Fruit fly (Drosophila melanogaster) whole organism, embryonic: Measurements from ENCODE around the gene CG31636.

Experiments used
- Bteb2 ChIP-seq: fragments of 200-800 bp; sonication (Bioruptor generic); optimal IDR thresholded peaks from 2 replicates; lab custom pipeline; 2016; ENCODE audit warnings: missing biosample characterization, missing genetic modification characterization
- CG11247 ChIP-seq: fragments of 200-800 bp; sonication (Bioruptor generic); IDR thresholded peaks from 2 replicates; pipeline ENCODE4 v1.3.6; 2022; ENCODE audit warnings: missing biosample characterization, missing genetic modification characterization
- CG12769 ChIP-seq: fragments of 200-800 bp; sonication (Bioruptor generic); optimal IDR thresholded peaks from 2 replicates; lab custom pipeline; 2019; ENCODE audit warnings: missing biosample characterization, mild to moderate bottlenecking, missing genetic modification characterization, moderate library complexity
- CG12942 ChIP-seq: fragments of 200-800 bp; sonication (Bioruptor generic); optimal IDR thresholded peaks from 3 replicates; lab custom pipeline; 2016; ENCODE audit warnings: missing biosample characterization, missing genetic modification characterization
- CG14050 ChIP-seq: fragments of 200-800 bp; sonication (Bioruptor generic); IDR thresholded peaks from 3 replicates; pipeline ENCODE4 v1.3.6; 2022; ENCODE audit warnings: missing biosample characterization, missing genetic modification characterization
- CG15479 ChIP-seq: fragments of 200-800 bp; sonication (Bioruptor generic); optimal IDR thresholded peaks from 3 replicates; lab custom pipeline; 2019; ENCODE audit warnings: missing biosample characterization, mild to moderate bottlenecking, missing genetic modification characterization, moderate library complexity
- CG1602 ChIP-seq: fragments of 200-800 bp; sonication (Bioruptor generic); optimal IDR thresholded peaks from 3 replicates; lab custom pipeline; 2016; ENCODE audit warnings: missing biosample characterization, missing genetic modification characterization
- CG17612 ChIP-seq: fragments of 200-800 bp; sonication (Bioruptor generic); IDR thresholded peaks from 2 replicates; pipeline ENCODE4 v1.3.6; 2022; ENCODE audit warnings: missing biosample characterization, missing genetic modification characterization
- CG17829 ChIP-seq: fragments of 200-800 bp; optimal IDR thresholded peaks from 2 replicates; lab custom pipeline; 2019; ENCODE audit warnings: missing biosample characterization, mild to moderate bottlenecking, missing genetic modification characterization, moderate library complexity
- CG17912 ChIP-seq: fragments of 200-800 bp; sonication (Bioruptor generic); optimal IDR thresholded peaks from 2 replicates; lab custom pipeline; 2018; ENCODE audit warnings: missing biosample characterization, mild to moderate bottlenecking, missing genetic modification characterization
- CG32767 ChIP-seq: fragments of 200-800 bp; sonication (Bioruptor generic); IDR thresholded peaks from 2 replicates; pipeline ENCODE4 v1.3.6; 2022; ENCODE audit warnings: missing biosample characterization, missing genetic modification characterization
- CG34422 ChIP-seq: fragments of 200-800 bp; sonication (Bioruptor generic); IDR thresholded peaks from 3 replicates; pipeline ENCODE4 v1.3.6; 2022; ENCODE audit warnings: missing biosample characterization, missing genetic modification characterization
- CG6654 ChIP-seq: fragments of 200-800 bp; sonication (Bioruptor generic); optimal IDR thresholded peaks from 2 replicates; lab custom pipeline; 2017; ENCODE audit warnings: missing biosample characterization, mild to moderate bottlenecking, missing genetic modification characterization
- CG9609 ChIP-seq: fragments of 200-800 bp; sonication (Bioruptor generic); optimal IDR thresholded peaks from 3 replicates; lab custom pipeline; 2016; ENCODE audit warnings: missing biosample characterization, missing genetic modification characterization
- Dbx ChIP-seq: fragments of 200-800 bp; sonication (Bioruptor generic); IDR thresholded peaks from 3 replicates; pipeline ENCODE4 v1.3.6; 2022; ENCODE audit warnings: missing biosample characterization, missing genetic modification characterization
- Dek ChIP-seq: fragments of 200-800 bp; sonication (Bioruptor generic); optimal IDR thresholded peaks from 3 replicates; lab custom pipeline; 2019; ENCODE audit warnings: missing biosample characterization, mild to moderate bottlenecking, missing genetic modification characterization, moderate library complexity
- Dfd ChIP-seq, 2 experiments: fragments of >200 bp; optimal IDR thresholded peaks; 2 replicates each; lab custom pipeline; 2017; ENCODE audit warnings: missing biosample characterization in 2 of 2, missing genetic modification characterization in 2 of 2
- Dll ChIP-seq: fragments of 200-800 bp; sonication (Bioruptor generic); IDR thresholded peaks from 4 replicates; pipeline ENCODE4 v1.3.6; 2022; ENCODE audit warnings: missing biosample characterization, missing genetic modification characterization; ENCODE audit not compliant: partially characterized antibody
- Dp ChIP-seq: fragments of 200-800 bp; sonication (Bioruptor generic); optimal IDR thresholded peaks from 2 replicates; lab custom pipeline; 2018; ENCODE audit warnings: missing biosample characterization, mild to moderate bottlenecking, missing genetic modification characterization, moderate library complexity
- Med ChIP-seq: fragments of 200-800 bp; sonication (Bioruptor generic); peaks from one replicate; lab custom pipeline; 2016; ENCODE audit warnings: missing biosample characterization, missing genetic modification characterization, mild to moderate bottlenecking, inconsistent platforms, moderate library complexity
- Nf-YB ChIP-seq: fragments of 200-800 bp; sonication (Bioruptor generic); optimal IDR thresholded peaks from 3 replicates; lab custom pipeline; 2019; ENCODE audit warnings: missing biosample characterization, mild to moderate bottlenecking, missing genetic modification characterization, moderate library complexity
- Oli ChIP-seq: fragments of 200-800 bp; sonication (Bioruptor generic); optimal IDR thresholded peaks from 2 replicates; lab custom pipeline; 2018; ENCODE audit warnings: missing biosample characterization, mild to moderate bottlenecking, missing genetic modification characterization, moderate library complexity
- PHDP ChIP-seq: fragments of 200-800 bp; sonication (Bioruptor generic); optimal IDR thresholded peaks from 3 replicates; lab custom pipeline; 2018; ENCODE audit warnings: missing biosample characterization, mild to moderate bottlenecking, missing genetic modification characterization, moderate library complexity
- Ptx1 ChIP-seq: fragments of 200-800 bp; sonication (Bioruptor generic); IDR thresholded peaks from 2 replicates; pipeline ENCODE4 v1.3.6; 2022; ENCODE audit warnings: missing biosample characterization, missing genetic modification characterization
- Spps ChIP-seq: fragments of 200-800 bp; sonication (Bioruptor generic); optimal IDR thresholded peaks from 2 replicates; lab custom pipeline; 2018; ENCODE audit warnings: missing biosample characterization, mild to moderate bottlenecking, missing genetic modification characterization
- Trl ChIP-seq, 3 experiments: fragments of >200 bp in 2 of 3; fragments of 200-800 bp in 1 of 3; sonication (Bioruptor generic) in 1 of 3; optimal IDR thresholded peaks; 2 replicates in 1 of 3; 3 replicates in 2 of 3; lab custom pipeline; 2016 to 2017; ENCODE audit warnings: missing biosample characterization in 1 of 3, missing genetic modification characterization in 1 of 3
- ara ChIP-seq: fragments of 200-800 bp; sonication (Bioruptor generic); IDR thresholded peaks from 2 replicates; pipeline ENCODE4 v1.3.6; 2022; ENCODE audit warnings: missing biosample characterization, missing genetic modification characterization
- bsh ChIP-seq, 2 experiments: fragments of 200-800 bp; sonication (Bioruptor generic); optimal IDR thresholded peaks; 2 replicates each; lab custom pipeline; 2017 to 2018; ENCODE audit warnings: mild to moderate bottlenecking in 2 of 2, missing biosample characterization in 2 of 2, missing genetic modification characterization in 2 of 2, moderate library complexity in 1 of 2
- croc ChIP-seq: fragments of 200-800 bp; sonication (Bioruptor generic); conservative IDR thresholded peaks from 3 replicates; pipeline ENCODE4 v1.3.6; 2022; ENCODE audit warnings: missing biosample characterization, missing genetic modification characterization
- fd102C ChIP-seq: fragments of 200-800 bp; sonication (Bioruptor generic); optimal IDR thresholded peaks from 2 replicates; lab custom pipeline; 2018; ENCODE audit warnings: missing biosample characterization, mild to moderate bottlenecking, missing genetic modification characterization, moderate library complexity
- fd3F ChIP-seq: fragments of 200-800 bp; sonication (Bioruptor generic); optimal IDR thresholded peaks from 2 replicates; lab custom pipeline; 2018; ENCODE audit warnings: missing biosample characterization, mild to moderate bottlenecking, missing genetic modification characterization, moderate library complexity
- grn ChIP-seq: fragments of 200-800 bp; sonication (Bioruptor generic); optimal IDR thresholded peaks from 3 replicates; lab custom pipeline; 2017; ENCODE audit warnings: missing biosample characterization, missing genetic modification characterization
- hth ChIP-seq: fragments of >200 bp; optimal IDR thresholded peaks from 2 replicates; lab custom pipeline; 2017; ENCODE audit warnings: inconsistent platforms
- ken ChIP-seq: fragments of 200-800 bp; sonication (Bioruptor generic); IDR thresholded peaks from 3 replicates; pipeline ENCODE4 v1.3.6; 2022; ENCODE audit warnings: missing biosample characterization, missing genetic modification characterization
- kni ChIP-seq: fragments of 200-800 bp; sonication (Bioruptor generic); optimal IDR thresholded peaks from 3 replicates; lab custom pipeline; 2017; ENCODE audit warnings: mild to moderate bottlenecking, missing biosample characterization, missing genetic modification reagents, missing genetic modification characterization
- lbe ChIP-seq: fragments of 200-800 bp; sonication (Bioruptor generic); optimal IDR thresholded peaks from 2 replicates; lab custom pipeline; 2016; ENCODE audit warnings: missing biosample characterization, mild to moderate bottlenecking, missing genetic modification characterization
- maf-S ChIP-seq: fragments of 200-800 bp; sonication (Bioruptor generic); optimal IDR thresholded peaks from 2 replicates; lab custom pipeline; 2016; ENCODE audit warnings: missing biosample characterization, missing genetic modification characterization
- oc ChIP-seq: fragments of 200-800 bp; sonication (Bioruptor generic); optimal IDR thresholded peaks from 2 replicates; lab custom pipeline; 2018; ENCODE audit warnings: missing biosample characterization, mild to moderate bottlenecking, missing genetic modification characterization, moderate library complexity
- ro ChIP-seq: fragments of 200-800 bp; sonication (Bioruptor generic); IDR thresholded peaks from 2 replicates; pipeline ENCODE4 v1.3.6; 2022; ENCODE audit warnings: missing biosample characterization, missing genetic modification characterization
- seq ChIP-seq: fragments of 200-800 bp; sonication (Bioruptor generic); IDR thresholded peaks from 2 replicates; pipeline ENCODE4 v1.3.6; 2022; ENCODE audit warnings: missing biosample characterization, missing genetic modification characterization
- shn ChIP-seq: fragments of 200-800 bp; sonication (Bioruptor generic); optimal IDR thresholded peaks from 3 replicates; lab custom pipeline; 2016; ENCODE audit warnings: missing biosample characterization, missing genetic modification characterization
- sisA ChIP-seq: fragments of 200-800 bp; sonication (Bioruptor generic); IDR thresholded peaks from 2 replicates; pipeline ENCODE4 v1.3.6; 2022; ENCODE audit warnings: missing biosample characterization, missing genetic modification characterization
- sr ChIP-seq: fragments of 200-800 bp; sonication (Bioruptor generic); IDR thresholded peaks from 3 replicates; pipeline ENCODE4 v1.3.6; 2022; ENCODE audit warnings: missing biosample characterization, missing genetic modification characterization
- trem ChIP-seq: fragments of 200-800 bp; optimal IDR thresholded peaks from 3 replicates; lab custom pipeline; 2019; ENCODE audit warnings: missing biosample characterization, mild to moderate bottlenecking, missing genetic modification characterization, moderate library complexity
- tup ChIP-seq: fragments of 200-800 bp; sonication (Bioruptor generic); optimal IDR thresholded peaks from 2 replicates; lab custom pipeline; 2016; ENCODE audit warnings: missing biosample characterization, mild to moderate bottlenecking, missing genetic modification characterization, moderate library complexity
- unpg ChIP-seq: fragments of 200-800 bp; sonication (Bioruptor generic); optimal IDR thresholded peaks from 3 replicates; lab custom pipeline; 2018; ENCODE audit warnings: missing biosample characterization, mild to moderate bottlenecking, missing genetic modification characterization, moderate library complexity
- wdn ChIP-seq: fragments of 200-800 bp; sonication (Bioruptor generic); IDR thresholded peaks from 2 replicates; pipeline ENCODE4 v1.3.6; 2022; ENCODE audit warnings: missing biosample characterization, missing genetic modification characterization
- zfh1 ChIP-seq: fragments of 200-800 bp; sonication (Bioruptor generic); IDR thresholded peaks from 3 replicates; pipeline ENCODE4 v1.3.6; 2022; ENCODE audit warnings: missing biosample characterization, missing genetic modification characterization

Gene CG31636

DNA sequence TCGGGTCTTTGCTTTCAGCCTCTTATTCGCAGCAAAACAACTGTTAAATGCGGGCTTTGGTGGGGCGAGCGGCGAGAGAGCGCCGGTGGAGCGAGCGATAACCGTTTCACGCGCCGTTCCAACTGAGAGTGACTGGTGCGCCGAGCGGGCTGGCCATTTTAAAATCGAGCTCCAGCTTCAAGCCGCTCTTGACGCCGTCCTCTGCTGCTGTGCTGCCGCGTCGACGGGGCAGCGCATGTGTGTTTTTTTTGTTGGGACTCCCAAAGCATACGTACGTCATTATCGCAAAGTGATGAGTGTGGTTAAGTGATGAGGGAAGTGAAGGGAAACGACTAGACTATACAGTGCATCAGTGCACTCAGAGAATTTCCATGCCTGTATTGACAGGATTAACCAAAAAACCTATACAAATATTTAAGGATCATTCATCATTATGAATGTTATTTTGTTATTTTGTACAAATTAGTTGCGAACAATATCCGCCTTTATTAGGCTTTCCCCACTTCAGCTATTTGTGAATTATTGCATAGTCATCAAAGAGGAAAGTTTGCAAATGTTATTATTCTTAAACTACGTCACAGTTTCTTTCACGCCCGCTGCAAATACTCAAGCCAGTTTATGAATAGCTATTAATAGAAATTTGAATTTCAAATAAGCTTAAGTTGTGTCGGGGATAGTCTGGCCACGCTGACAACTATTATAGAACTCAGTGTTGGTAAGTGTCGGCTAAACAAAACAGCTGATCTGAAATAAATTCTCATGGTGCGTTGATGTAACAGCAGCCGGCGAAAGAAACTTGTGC, 15.5 kb upstream of the CG31636 start, which contains the start of gene Spn27A (continued):
- TF ChIP-seq shn (GFP tag; lab: Kevin White, UChicago): no peak
- peak; percentile 46 for TF ChIP-seq CG9609 (GFP tag; lab: Kevin White, UChicago)
- no peak for TF ChIP-seq fd102C (GFP tag; lab: Kevin White, UChicago)
- TF ChIP-seq sisA (GFP tag; lab: Robert Waterston, UW): peak; percentile 28; the same call in 1 of the 2 replicates
- TF ChIP-seq tup (GFP tag; lab: Kevin White, UChicago): peak; percentile 15
- peak; percentile 50 to 60 for TF ChIP-seq Trl (optimal IDR thresholded peaks at IDR 0.05; lab: Kevin White, UChicago)
- peak; percentile 43 for TF ChIP-seq Trl (GFP tag; optimal IDR thresholded peaks at IDR 0.05; lab: Kevin White, UChicago)
- TF ChIP-seq CG14050 (GFP tag; lab: Robert Waterston, UW): peak; percentile 19; the same call in 2 of the 3 replicates
- TF ChIP-seq Bteb2: peak; percentile 10
- TF ChIP-seq Med (GFP tag; lab: Kevin White, UChicago): peak; percentile 95
- TF ChIP-seq maf-S (GFP tag; lab: Kevin White, UChicago): peak; percentile 42
- TF ChIP-seq CG15479 (GFP tag; lab: Kevin White, UChicago): no peak
- peak; percentile 2 for TF ChIP-seq Nf-YB (GFP tag; lab: Kevin White, UChicago)
- peak; percentile 2 for TF ChIP-seq CG6654 (GFP tag; lab: Kevin White, UChicago)
- peak; percentile 36 for TF ChIP-seq CG12942 (GFP tag; lab: Kevin White, UChicago)
- peak; percentile 3 for TF ChIP-seq CG12769
- peak; percentile 36 for TF ChIP-seq Spps
- 0 out of 2 replicates have a peak, but pooled peaks have one; percentile 21 for TF ChIP-seq CG11247 (GFP tag; lab: Robert Waterston, UW)
- TF ChIP-seq CG17829 (tag; lab: Kevin White, UChicago): peak; percentile 59
- no peak for TF ChIP-seq hth (lab: Kevin White, UChicago)
- peak; percentile 37 for TF ChIP-seq PHDP (tag; lab: Kevin White, UChicago)
- TF ChIP-seq kni: no peak
- TF ChIP-seq Ptx1 (GFP tag; lab: Robert Waterston, UW): no peak; the same call in 1 of the 2 replicates
- TF ChIP-seq CG1602 (GFP tag; lab: Kevin White, UChicago): peak; percentile 46
- peak; percentile 8; the same call in 1 of the 2 replicates for TF ChIP-seq ara (GFP tag; lab: Robert Waterston, UW)
- peak; percentile 50; the same call in 2 of the 3 replicates for TF ChIP-seq ken (GFP tag; lab: Robert Waterston, UW)
- TF ChIP-seq seq (GFP tag; lab: Robert Waterston, UW): peak; percentile 26; the same call in 1 of the 2 replicates
- TF ChIP-seq fd3F: peak; percentile 27
- TF ChIP-seq lbe (GFP tag; lab: Kevin White, UChicago): peak; percentile 31
- peak; percentile 66 for TF ChIP-seq oc (tag; lab: Kevin White, UChicago)
- TF ChIP-seq zfh1: 0 out of 3 replicates have a peak, but pooled peaks have one; percentile 3
- peak; percentile 46 for TF ChIP-seq trem (tag; lab: Kevin White, UChicago)
- TF ChIP-seq Dek (tag; lab: Kevin White, UChicago): peak; percentile 43
- TF ChIP-seq Dp (GFP tag; lab: Kevin White, UChicago): peak; percentile 76
- peak; percentile 61 for TF ChIP-seq unpg
- peak; percentile 40 for TF ChIP-seq CG17912 (GFP tag; lab: Kevin White, UChicago)
- TF ChIP-seq Dbx (GFP tag; lab: Robert Waterston, UW): 0 out of 3 replicates have a peak, but pooled peaks have one; percentile 33
- no peak for TF ChIP-seq CG34422
- peak; percentile 20; the same call in 1 of the 2 replicates for TF ChIP-seq CG32767 (GFP tag; lab: Robert Waterston, UW)
- TF ChIP-seq Oli (tag; lab: Kevin White, UChicago): peak; percentile 63
- TF ChIP-seq grn (GFP tag; lab: Kevin White, UChicago): no peak
- 0 out of 2 replicates have a peak, but pooled peaks have one; percentile 8 for TF ChIP-seq ro (GFP tag; lab: Robert Waterston, UW)
- TF ChIP-seq Dll (GFP tag; lab: Robert Waterston, UW): 0 out of 4 replicates have a peak, but pooled peaks have one; percentile 28
- peak; percentile 18 to 68 for TF ChIP-seq bsh (GFP tag; optimal IDR thresholded peaks at IDR 0.05; lab: Kevin White, UChicago)
- no peak for TF ChIP-seq wdn
- no peak for TF ChIP-seq CG17612 (GFP tag; lab: Robert Waterston, UW)
- TF ChIP-seq sr (GFP tag; lab: Robert Waterston, UW): no peak
- no peak for TF ChIP-seq croc
- no peak for TF ChIP-seq Dfd (GFP tag; optimal IDR thresholded peaks at IDR 0.05; lab: Kevin White, UChicago)
